Worm (Caenorhabditis elegans) whole organism, L1 larva: ENCODE data around the gene srg-23.

Experiments used
- C04F5.9 ChIP-seq: sonication (generic microtip); optimal IDR thresholded peaks from 2 replicates; lab custom pipeline; 2016; ENCODE audit warnings: missing genetic modification characterization, missing compliant biosample characterization
- C16A3.4 ChIP-seq: fragments of 150-350 bp; optimal IDR thresholded peaks from 2 replicates; lab custom pipeline; 2014; ENCODE audit warnings: missing biosample characterization, missing genetic modification characterization
- C34B4.2 ChIP-seq: sonication (generic microtip); optimal IDR thresholded peaks from 2 replicates; lab custom pipeline; 2017; ENCODE audit warnings: mild to moderate bottlenecking, missing genetic modification characterization, missing compliant biosample characterization
- alr-1 ChIP-seq: fragments of 200-800 bp; sonication (Bioruptor generic); optimal IDR thresholded peaks from 2 replicates; lab custom pipeline; 2018; ENCODE audit warnings: borderline replicate concordance, mild to moderate bottlenecking, missing genetic modification characterization, missing compliant biosample characterization
- ceh-63 ChIP-seq: fragments of 200-800 bp; sonication (Bioruptor generic); optimal IDR thresholded peaks from 2 replicates; lab custom pipeline; 2018; ENCODE audit warnings: mild to moderate bottlenecking, missing genetic modification characterization, missing compliant biosample characterization
- ceh-8 ChIP-seq: fragments of 200-800 bp; sonication (Bioruptor generic); optimal IDR thresholded peaks from 2 replicates; lab custom pipeline; 2018; ENCODE audit warnings: mild to moderate bottlenecking, missing genetic modification characterization, moderate library complexity, missing compliant biosample characterization
- ceh-82 ChIP-seq, 3 experiments: fragments of 150-350 bp in 1 of 3; sonication (generic microtip) in 2 of 3; optimal IDR thresholded peaks; 2 replicates each; lab custom pipeline; 2014 to 2017; ENCODE audit warnings: missing biosample characterization in 3 of 3, missing genetic modification characterization in 3 of 3
- ceh-88 ChIP-seq: fragments of 200-800 bp; sonication (Bioruptor generic); IDR thresholded peaks from 2 replicates; pipeline ENCODE4 v1.3.6; 2022; ENCODE audit warnings: missing genetic modification characterization, missing compliant biosample characterization
- ces-1 ChIP-seq: fragments of 150-350 bp; optimal IDR thresholded peaks from 2 replicates; lab custom pipeline; 2014; ENCODE audit warnings: missing biosample characterization, missing genetic modification reagents, missing genetic modification characterization
- dpl-1 ChIP-seq, 3 experiments: fragments of 150-350 bp in 2 of 3; sonication (generic microtip) in 1 of 3; optimal IDR thresholded peaks; 2 replicates each; lab custom pipeline; 2014 to 2017; ENCODE audit warnings: missing biosample characterization in 3 of 3, missing genetic modification characterization in 3 of 3, missing genetic modification reagents in 3 of 3
- egl-13 ChIP-seq: sonication (generic microtip); optimal IDR thresholded peaks from 2 replicates; lab custom pipeline; 2016; ENCODE audit warnings: missing genotype, missing genetic modification reagents, missing genetic modification characterization, missing compliant biosample characterization
- egl-27 ChIP-seq, 2 experiments: fragments of 150-350 bp in 1 of 2; sonication (generic microtip); optimal IDR thresholded peaks; 3 replicates each; lab custom pipeline; 2017 to 2018; ENCODE audit warnings: missing biosample characterization in 2 of 2, missing genetic modification characterization in 2 of 2, missing genetic modification reagents in 2 of 2
- elt-2 ChIP-seq: sonication (generic microtip); optimal IDR thresholded peaks from 2 replicates; lab custom pipeline; 2016; ENCODE audit warnings: missing genetic modification characterization, mild to moderate bottlenecking, inconsistent platforms, missing compliant biosample characterization, missing genetic modification reagents
- elt-3 ChIP-seq, 6 experiments: fragments of 150-350 bp in 1 of 6; sonication (generic microtip); optimal IDR thresholded peaks; 2 replicates each; lab custom pipeline; 2017 to 2018; ENCODE audit warnings: missing biosample characterization in 6 of 6, missing genetic modification characterization in 6 of 6, inconsistent platforms in 1 of 6
- ets-5 ChIP-seq: fragments of 200-800 bp; sonication (Bioruptor generic); IDR thresholded peaks from 2 replicates; pipeline ENCODE4 v1.3.6; 2022; ENCODE audit warnings: missing genetic modification characterization, missing compliant biosample characterization
- fkh-4 ChIP-seq: sonication (generic microtip); optimal IDR thresholded peaks from 2 replicates; lab custom pipeline; 2016; ENCODE audit warnings: missing compliant biosample characterization, missing genetic modification characterization, borderline replicate concordance
- fkh-8 ChIP-seq: sonication (generic microtip); optimal IDR thresholded peaks from 2 replicates; lab custom pipeline; 2016; ENCODE audit warnings: mild to moderate bottlenecking, missing genetic modification characterization, missing compliant biosample characterization
- fos-1 ChIP-seq: fragments of 150-350 bp; optimal IDR thresholded peaks from 2 replicates; lab custom pipeline; 2014; ENCODE audit warnings: missing biosample characterization, missing genetic modification characterization
- hlh-4 ChIP-seq: sonication (generic microtip); optimal IDR thresholded peaks from 2 replicates; lab custom pipeline; 2016; ENCODE audit warnings: mild to moderate bottlenecking, missing genetic modification characterization, missing compliant biosample characterization
- irx-1 ChIP-seq: sonication (generic microtip); optimal IDR thresholded peaks from 2 replicates; lab custom pipeline; 2016; ENCODE audit warnings: missing genetic modification characterization, missing compliant biosample characterization
- jun-1 ChIP-seq: fragments of 150-350 bp; optimal IDR thresholded peaks from 2 replicates; lab custom pipeline; 2014; ENCODE audit warnings: missing biosample characterization, missing genetic modification reagents, missing genetic modification characterization
- lin-13 ChIP-seq: fragments of 150-350 bp; optimal IDR thresholded peaks from 2 replicates; lab custom pipeline; 2014; ENCODE audit warnings: missing biosample characterization, missing genetic modification reagents, missing genetic modification characterization
- lin-35 ChIP-seq, 2 experiments: fragments of 150-350 bp; optimal IDR thresholded peaks; 2 replicates each; lab custom pipeline; 2014; ENCODE audit warnings: missing biosample characterization in 2 of 2, missing genetic modification characterization in 2 of 2, missing genetic modification reagents in 2 of 2
- lir-3 ChIP-seq: sonication (generic microtip); optimal IDR thresholded peaks from 2 replicates; lab custom pipeline; 2016; ENCODE audit warnings: mild to moderate bottlenecking, missing genetic modification characterization, moderate library complexity, missing compliant biosample characterization; ENCODE audit not compliant: poor library complexity
- mab-9 ChIP-seq: fragments of 200-800 bp; sonication (Bioruptor generic); IDR thresholded peaks from 2 replicates; pipeline ENCODE4 v1.3.6; 2022; ENCODE audit warnings: missing genetic modification reagents, missing genetic modification characterization, missing compliant biosample characterization
- mdl-1 ChIP-seq, 2 experiments: fragments of 150-350 bp; optimal IDR thresholded peaks; 2 replicates each; lab custom pipeline; 2014 to 2017; ENCODE audit warnings: missing biosample characterization in 2 of 2, missing genetic modification characterization in 2 of 2, inconsistent platforms in 1 of 2
- mef-2 ChIP-seq: fragments of 150-350 bp; optimal IDR thresholded peaks from 2 replicates; lab custom pipeline; 2014; ENCODE audit warnings: missing biosample characterization, missing genetic modification characterization
- mep-1 ChIP-seq: fragments of 150-350 bp; optimal IDR thresholded peaks from 2 replicates; lab custom pipeline; 2014; ENCODE audit warnings: missing biosample characterization, missing genetic modification characterization
- nhr-12 ChIP-seq: sonication (generic microtip); optimal IDR thresholded peaks from 2 replicates; lab custom pipeline; 2017; ENCODE audit warnings: missing biosample characterization, missing genetic modification characterization
- nhr-19 ChIP-seq: fragments of 200-800 bp; sonication (Bioruptor generic); conservative IDR thresholded peaks from 2 replicates; pipeline ENCODE4 v1.3.6; 2022; ENCODE audit warnings: missing genetic modification characterization, missing compliant biosample characterization
- nhr-20 ChIP-seq: sonication (generic microtip); optimal IDR thresholded peaks from 2 replicates; lab custom pipeline; 2016; ENCODE audit warnings: mild to moderate bottlenecking, missing genetic modification characterization, missing compliant biosample characterization
- nhr-47 ChIP-seq: sonication (generic microtip); optimal IDR thresholded peaks from 2 replicates; lab custom pipeline; 2016; ENCODE audit warnings: mild to moderate bottlenecking, missing genetic modification characterization, moderate library complexity, missing compliant biosample characterization
- nhr-71 ChIP-seq: sonication (generic microtip); optimal IDR thresholded peaks from 2 replicates; lab custom pipeline; 2016; ENCODE audit warnings: mild to moderate bottlenecking, missing genetic modification characterization, moderate library complexity, missing compliant biosample characterization
- nhr-77 ChIP-seq: fragments of 150-350 bp; optimal IDR thresholded peaks from 2 replicates; lab custom pipeline; 2014; ENCODE audit warnings: missing biosample characterization, missing genetic modification characterization
- pax-3 ChIP-seq: fragments of 200-800 bp; sonication (Bioruptor generic); optimal IDR thresholded peaks from 2 replicates; lab custom pipeline; 2018; ENCODE audit warnings: mild to moderate bottlenecking, missing genetic modification characterization, moderate library complexity, missing compliant biosample characterization
- pqm-1 ChIP-seq: sonication (generic microtip); optimal IDR thresholded peaks from 3 replicates; lab custom pipeline; 2017; ENCODE audit warnings: missing biosample characterization, missing genetic modification characterization
- rnt-1 ChIP-seq: sonication (generic microtip); optimal IDR thresholded peaks from 2 replicates; lab custom pipeline; 2016; ENCODE audit warnings: mild to moderate bottlenecking, missing genetic modification characterization, moderate library complexity, missing compliant biosample characterization
- skn-1 ChIP-seq: fragments of 150-350 bp; optimal IDR thresholded peaks from 2 replicates; lab custom pipeline; 2014; ENCODE audit warnings: missing biosample characterization, missing genetic modification characterization
- sox-4 ChIP-seq: sonication (generic microtip); optimal IDR thresholded peaks from 2 replicates; lab custom pipeline; 2016; ENCODE audit warnings: missing genetic modification characterization, missing compliant biosample characterization
- sptf-1 ChIP-seq: fragments of 150-350 bp; optimal IDR thresholded peaks from 2 replicates; lab custom pipeline; 2014; ENCODE audit warnings: missing biosample characterization, missing genetic modification characterization
- sup-37 ChIP-seq: fragments of 200-800 bp; sonication (Bioruptor generic); optimal IDR thresholded peaks from 2 replicates; lab custom pipeline; 2018; ENCODE audit warnings: mild to moderate bottlenecking, missing genetic modification characterization, missing compliant biosample characterization
- tbx-2 ChIP-seq: sonication (generic microtip); optimal IDR thresholded peaks from 2 replicates; lab custom pipeline; 2016; ENCODE audit warnings: missing genetic modification characterization, missing compliant biosample characterization
- tlp-1 ChIP-seq: fragments of 150-350 bp; optimal IDR thresholded peaks from 2 replicates; lab custom pipeline; 2014; ENCODE audit warnings: missing biosample characterization, missing genetic modification characterization
- unc-130 ChIP-seq: fragments of 150-350 bp; optimal IDR thresholded peaks from 2 replicates; lab custom pipeline; 2017; ENCODE audit warnings: missing biosample characterization, missing genetic modification characterization, inconsistent platforms
- xbp-1 ChIP-seq: sonication (generic microtip); optimal IDR thresholded peaks from 2 replicates; lab custom pipeline; 2016; ENCODE audit warnings: missing genetic modification characterization, missing compliant biosample characterization
- ztf-11 ChIP-seq, 2 experiments: sonication (generic microtip); optimal IDR thresholded peaks; 2 replicates each; lab custom pipeline; 2016 to 2017; ENCODE audit warnings: missing genetic modification characterization in 2 of 2, missing biosample characterization in 1 of 2, missing compliant biosample characterization in 1 of 2
- ztf-4 ChIP-seq: fragments of 150-350 bp; optimal IDR thresholded peaks from 2 replicates; lab custom pipeline; 2014; ENCODE audit warnings: missing biosample characterization, missing genetic modification characterization

srg-23 gene

ce11 chrII:3126341-3126740, 30.4 kb upstream of the srg-23 start, which contains the start of gene ins-19:
Gene ins-19, minus strand, starts transcription at chrII:3126441.
- no peak for TF ChIP-seq lir-3 (tag; lab: Kevin White, UChicago)
- TF ChIP-seq sox-4 (tag; lab: Kevin White, UChicago), result no peak
- no peak for TF ChIP-seq C16A3.4
- no peak for TF ChIP-seq fos-1 (tag; lab: Kevin White, UChicago)
- no peak for TF ChIP-seq mep-1 (tag; lab: Kevin White, UChicago)
- no peak for TF ChIP-seq nhr-71 (tag; lab: Kevin White, UChicago)
- TF ChIP-seq rnt-1 (tag; lab: Kevin White, UChicago), result no peak
- no peak for TF ChIP-seq egl-27 (tag; optimal IDR thresholded peaks at IDR 0.05; lab: Kevin White, UChicago)
- TF ChIP-seq lin-35 (GFP tag; optimal IDR thresholded peaks at IDR 0.05; lab: Kevin White, UChicago), result no peak
- no peak for TF ChIP-seq ztf-4 (tag; lab: Kevin White, UChicago)
- TF ChIP-seq skn-1, result no peak
- TF ChIP-seq mab-9 (GFP tag; lab: Robert Waterston, UW), result no peak
- TF ChIP-seq pqm-1 (tag; lab: Kevin White, UChicago), result no peak
- TF ChIP-seq nhr-77 (tag; lab: Kevin White, UChicago), result no peak
- no peak for TF ChIP-seq tlp-1 (tag; lab: Kevin White, UChicago)

ce11 chrII:3123206-3123605, 27.2 kb upstream of the srg-23 start, which contains the start of gene srh-71:
Gene srh-71, plus strand, starts transcription at chrII:3123506.
- TF ChIP-seq irx-1 (tag; lab: Kevin White, UChicago), result no peak
- TF ChIP-seq sup-37, result no peak
- no peak for TF ChIP-seq egl-27 (tag; optimal IDR thresholded peaks at IDR 0.05; lab: Kevin White, UChicago)
- no peak for TF ChIP-seq unc-130
- no peak for TF ChIP-seq mdl-1 (tag; optimal IDR thresholded peaks at IDR 0.05; lab: Kevin White, UChicago)
- TF ChIP-seq alr-1 (tag; lab: Kevin White, UChicago), result no peak
- TF ChIP-seq ces-1 (GFP tag; lab: Kevin White, UChicago), result no peak
- TF ChIP-seq tbx-2 (tag; lab: Kevin White, UChicago), result no peak
- TF ChIP-seq mab-9 (GFP tag; lab: Robert Waterston, UW), result no peak
- no peak for TF ChIP-seq ets-5 (GFP tag; lab: Robert Waterston, UW)

- TF ChIP-seq ces-1 (GFP tag; lab: Kevin White, UChicago) (no peak), nhr-20 (tag; lab: Kevin White, UChicago) (no peak), ztf-4 (tag; lab: Kevin White, UChicago) (no peak), nhr-47 (tag; lab: Kevin White, UChicago) (no peak), pax-3 (tag; lab: Kevin White, UChicago) (no peak), C04F5.9 (tag; lab: Kevin White, UChicago) (no peak), fkh-8 (no peak), elt-2 (no peak), skn-1 (no peak), elt-3 (tag; optimal IDR thresholded peaks at IDR 0.05; lab: Kevin White, UChicago) (no peak), mef-2 (tag; lab: Kevin White, UChicago) (no peak), ztf-11 (tag; optimal IDR thresholded peaks at IDR 0.05; lab: Kevin White, UChicago) (no peak), mdl-1 (tag; optimal IDR thresholded peaks at IDR 0.05; lab: Kevin White, UChicago) (no peak), nhr-12 (tag; lab: Kevin White, UChicago) (no peak), ceh-88 (GFP tag; lab: Robert Waterston, UW) (no peak), xbp-1 (tag; lab: Kevin White, UChicago) (no peak), ceh-8 (GFP tag; lab: Kevin White, UChicago) (no peak), mep-1 (tag; lab: Kevin White, UChicago) (peak; percentile 34), unc-130 (no peak), dpl-1 (GFP tag; optimal IDR thresholded peaks at IDR 0.05; lab: Kevin White, UChicago) (peak; percentile 17 to 51 (median 18)), C34B4.2 (tag; lab: Kevin White, UChicago) (no peak), lin-13 (GFP tag; lab: Kevin White, UChicago) (no peak), fkh-4 (tag; lab: Kevin White, UChicago) (no peak), jun-1 (tag; lab: Kevin White, UChicago) (no peak), ceh-63 (GFP tag; lab: Kevin White, UChicago) (no peak), alr-1 (tag; lab: Kevin White, UChicago) (no peak), lir-3 (tag; lab: Kevin White, UChicago) (no peak), hlh-4 (tag; lab: Kevin White, UChicago) (no peak), sptf-1 (tag; lab: Kevin White, UChicago) (no peak), nhr-19 (GFP tag; lab: Robert Waterston, UW) (0 out of 2 replicates have a peak, but pooled peaks have one; percentile 9), fos-1 (tag; lab: Kevin White, UChicago) (no peak), ceh-82 (tag; optimal IDR thresholded peaks at IDR 0.05; lab: Kevin White, UChicago) (peak in 1 of 3 experiments; percentile 19), egl-13 (tag; lab: Kevin White, UChicago) (no peak)
These were observed 23.0 kb upstream of the srg-23 start, which contains the start of gene T10D4.6 for ce11 chrII:3118907-3119382. Gene T10D4.6, plus strand, starts transcription at chrII:3119332.
